Fruit fly (Drosophila melanogaster) whole organism, embryonic: ENCODE results near the gene robo3.

Experiments
- Ada2b ChIP-seq: fragments of 200-800 bp; sonication (Bioruptor generic); IDR thresholded peaks from 2 replicates; pipeline ENCODE4 v1.3.6; 2022; ENCODE audit warnings: missing biosample characterization, missing genetic modification characterization
- B-H2 ChIP-seq: fragments of 200-800 bp; sonication (Bioruptor generic); optimal IDR thresholded peaks from 2 replicates; lab custom pipeline; 2018; ENCODE audit warnings: missing biosample characterization, mild to moderate bottlenecking, missing genetic modification characterization
- CG10274 ChIP-seq: fragments of 200-800 bp; sonication (Bioruptor generic); optimal IDR thresholded peaks from 3 replicates; lab custom pipeline; 2017; ENCODE audit warnings: missing biosample characterization, mild to moderate bottlenecking, missing genetic modification characterization
- CG10543 ChIP-seq: fragments of 200-800 bp; sonication (Bioruptor generic); optimal IDR thresholded peaks from 3 replicates; lab custom pipeline; 2017; ENCODE audit warnings: missing biosample characterization, mild to moderate bottlenecking, missing genetic modification characterization, moderate library complexity
- CG11093 ChIP-seq: fragments of 200-800 bp; sonication (Bioruptor generic); IDR thresholded peaks from 3 replicates; pipeline ENCODE4 v1.3.6; 2022; ENCODE audit warnings: missing biosample characterization, missing genetic modification characterization
- CG11247 ChIP-seq: fragments of 200-800 bp; sonication (Bioruptor generic); IDR thresholded peaks from 2 replicates; pipeline ENCODE4 v1.3.6; 2022; ENCODE audit warnings: missing biosample characterization, missing genetic modification characterization
- CG11456 ChIP-seq: fragments of 200-800 bp; sonication (Bioruptor generic); IDR thresholded peaks from 3 replicates; pipeline ENCODE4 v1.3.6; 2022; ENCODE audit warnings: missing biosample characterization, missing genetic modification characterization
- CG11695 ChIP-seq: fragments of 200-800 bp; sonication (Bioruptor generic); IDR thresholded peaks from 3 replicates; pipeline ENCODE4 v1.3.6; 2022; ENCODE audit warnings: missing biosample characterization, missing genetic modification characterization
- CG12942 ChIP-seq: fragments of 200-800 bp; sonication (Bioruptor generic); optimal IDR thresholded peaks from 3 replicates; lab custom pipeline; 2016; ENCODE audit warnings: missing biosample characterization, missing genetic modification characterization
- CG17568 ChIP-seq: fragments of 200-800 bp; sonication (Bioruptor generic); optimal IDR thresholded peaks from 2 replicates; lab custom pipeline; 2018; ENCODE audit warnings: missing biosample characterization, mild to moderate bottlenecking, missing genetic modification characterization, moderate library complexity
- CG2202 ChIP-seq: fragments of 200-800 bp; sonication (Bioruptor generic); optimal IDR thresholded peaks from 2 replicates; lab custom pipeline; 2018; ENCODE audit warnings: missing biosample characterization, mild to moderate bottlenecking, missing genetic modification characterization
- CG3281 ChIP-seq: fragments of 200-800 bp; sonication (Bioruptor generic); optimal IDR thresholded peaks from 3 replicates; lab custom pipeline; 2017; ENCODE audit warnings: missing biosample characterization, mild to moderate bottlenecking, missing genetic modification characterization
- CG4707 ChIP-seq: fragments of 200-800 bp; sonication (Bioruptor generic); optimal IDR thresholded peaks from 2 replicates; lab custom pipeline; 2018; ENCODE audit warnings: missing biosample characterization, mild to moderate bottlenecking, missing genetic modification characterization, moderate library complexity
- CG4820 ChIP-seq: fragments of 200-800 bp; sonication (Bioruptor generic); optimal IDR thresholded peaks from 3 replicates; lab custom pipeline; 2016; ENCODE audit warnings: missing biosample characterization, missing genetic modification characterization
- CG7271 ChIP-seq: fragments of 200-800 bp; sonication (Bioruptor generic); optimal IDR thresholded peaks from 2 replicates; lab custom pipeline; 2018; ENCODE audit warnings: missing biosample characterization, mild to moderate bottlenecking, missing genetic modification characterization, moderate library complexity
- CG8290 ChIP-seq, 3 experiments: fragments of 200-800 bp; sonication (Bioruptor generic); optimal IDR thresholded peaks; 2 replicates each; lab custom pipeline; 2016 to 2019; ENCODE audit warnings: missing biosample characterization in 3 of 3, missing genetic modification characterization in 3 of 3, mild to moderate bottlenecking in 2 of 3, moderate library complexity in 1 of 3
- CoRest ChIP-seq: fragments of 200-800 bp; sonication (Bioruptor generic); optimal IDR thresholded peaks from 3 replicates; lab custom pipeline; 2018; ENCODE audit warnings: missing biosample characterization, mild to moderate bottlenecking, missing genetic modification characterization, moderate library complexity
- Dfd ChIP-seq, 2 experiments: fragments of >200 bp; optimal IDR thresholded peaks; 2 replicates each; lab custom pipeline; 2017; ENCODE audit warnings: missing biosample characterization in 2 of 2, missing genetic modification characterization in 2 of 2
- Dip2 ChIP-seq: fragments of 200-800 bp; sonication (Bioruptor generic); IDR thresholded peaks from 2 replicates; pipeline ENCODE4 v1.3.6; 2022; ENCODE audit warnings: missing biosample characterization, missing genetic modification characterization
- Dip3 ChIP-seq: fragments of 200-800 bp; sonication (Bioruptor generic); optimal IDR thresholded peaks from 3 replicates; lab custom pipeline; 2016; ENCODE audit warnings: missing biosample characterization, missing genetic modification characterization
- Fer1 ChIP-seq: fragments of 200-800 bp; sonication (Bioruptor generic); optimal IDR thresholded peaks from 2 replicates; lab custom pipeline; 2017; ENCODE audit warnings: missing biosample characterization, mild to moderate bottlenecking, missing genetic modification characterization
- Gsc ChIP-seq: fragments of 200-800 bp; sonication (Bioruptor generic); IDR thresholded peaks from 2 replicates; pipeline ENCODE4 v1.3.6; 2022; ENCODE audit warnings: missing biosample characterization, missing genetic modification characterization
- Hey ChIP-seq: fragments of 200-800 bp; sonication (Bioruptor generic); optimal IDR thresholded peaks from 3 replicates; lab custom pipeline; 2018; ENCODE audit warnings: missing biosample characterization, mild to moderate bottlenecking, missing genetic modification characterization
- Hmx ChIP-seq: fragments of 200-800 bp; sonication (Bioruptor generic); optimal IDR thresholded peaks from 2 replicates; lab custom pipeline; 2016; ENCODE audit warnings: missing biosample characterization, missing genetic modification characterization
- Kr ChIP-seq: fragments of 200-800 bp; sonication (Bioruptor generic); optimal IDR thresholded peaks from 2 replicates; lab custom pipeline; 2017; ENCODE audit warnings: missing biosample characterization, mild to moderate bottlenecking, missing genetic modification characterization
- Lim3 ChIP-seq: fragments of 200-800 bp; sonication (Bioruptor generic); IDR thresholded peaks from 2 replicates; pipeline ENCODE4 v1.3.6; 2022; ENCODE audit warnings: missing biosample characterization, missing genetic modification characterization
- Nf-YB ChIP-seq: fragments of 200-800 bp; sonication (Bioruptor generic); optimal IDR thresholded peaks from 3 replicates; lab custom pipeline; 2019; ENCODE audit warnings: missing biosample characterization, mild to moderate bottlenecking, missing genetic modification characterization, moderate library complexity
- Pdp1 ChIP-seq, 2 experiments: fragments of 200-800 bp; sonication (Bioruptor generic); optimal IDR thresholded peaks; 3 replicates each; lab custom pipeline; 2016; ENCODE audit warnings: missing biosample characterization in 2 of 2, missing genetic modification characterization in 2 of 2, mild to moderate bottlenecking in 1 of 2, moderate library complexity in 1 of 2
- Six4 ChIP-seq: fragments of 200-800 bp; sonication (Bioruptor generic); optimal IDR thresholded peaks from 2 replicates; lab custom pipeline; 2016; ENCODE audit warnings: missing biosample characterization, missing genetic modification characterization
- Sox102F ChIP-seq: fragments of 200-800 bp; sonication (Bioruptor generic); optimal IDR thresholded peaks from 2 replicates; lab custom pipeline; 2018; ENCODE audit warnings: missing biosample characterization, mild to moderate bottlenecking, missing genetic modification characterization, moderate library complexity
- Stat92E ChIP-seq, 3 experiments: fragments of >200 bp in 2 of 3; fragments of 200-800 bp in 1 of 3; sonication (Bioruptor generic) in 1 of 3; optimal IDR thresholded peaks; 2 replicates each; lab custom pipeline; 2017 to 2019; ENCODE audit warnings: missing biosample characterization in 3 of 3, missing genetic modification characterization in 3 of 3, mild to moderate bottlenecking in 1 of 3, moderate library complexity in 1 of 3
- Taf1 ChIP-seq: fragments of 200-800 bp; sonication (Bioruptor generic); IDR thresholded peaks from 2 replicates; pipeline ENCODE4 v1.3.6; 2022; ENCODE audit warnings: missing biosample characterization, missing genetic modification characterization
- YL-1 ChIP-seq: fragments of 200-800 bp; sonication (Bioruptor generic); optimal IDR thresholded peaks from 3 replicates; lab custom pipeline; 2017; ENCODE audit warnings: missing biosample characterization, mild to moderate bottlenecking, missing genetic modification characterization
- amos ChIP-seq: fragments of 200-800 bp; sonication (Bioruptor generic); IDR thresholded peaks from 2 replicates; pipeline ENCODE4 v1.3.6; 2022; ENCODE audit warnings: missing biosample characterization, missing genetic modification characterization; ENCODE audit not compliant: partially characterized antibody
- cwo ChIP-seq: fragments of 200-800 bp; sonication (Bioruptor generic); optimal IDR thresholded peaks from 3 replicates; lab custom pipeline; 2017; ENCODE audit warnings: missing biosample characterization, missing genetic modification characterization, mild to moderate bottlenecking, moderate library complexity, missing genetic modification reagents
- dan ChIP-seq: fragments of 200-800 bp; sonication (Bioruptor generic); IDR thresholded peaks from 2 replicates; pipeline ENCODE4 v1.3.6; 2022; ENCODE audit warnings: missing biosample characterization, missing genetic modification characterization
- ftz-f1 ChIP-seq: fragments of 200-800 bp; sonication (Bioruptor generic); optimal IDR thresholded peaks from 2 replicates; lab custom pipeline; 2016; ENCODE audit warnings: missing biosample characterization, missing genetic modification characterization
- gce ChIP-seq: fragments of 200-800 bp; sonication (Bioruptor generic); IDR thresholded peaks from 3 replicates; pipeline ENCODE4 v1.3.6; 2022; ENCODE audit warnings: missing biosample characterization, missing genetic modification characterization
- ind ChIP-seq: fragments of 200-800 bp; sonication (Bioruptor generic); optimal IDR thresholded peaks from 3 replicates; lab custom pipeline; 2016; ENCODE audit warnings: missing biosample characterization, missing genetic modification characterization
- nerfin-2 ChIP-seq: fragments of 200-800 bp; sonication (Bioruptor generic); IDR thresholded peaks from 2 replicates; pipeline ENCODE4 v1.3.6; 2022; ENCODE audit warnings: missing biosample characterization, missing genetic modification characterization; ENCODE audit not compliant: partially characterized antibody
- pum ChIP-seq: fragments of 200-800 bp; sonication (Bioruptor generic); optimal IDR thresholded peaks from 2 replicates; lab custom pipeline; 2016; ENCODE audit warnings: missing biosample characterization, missing genetic modification characterization
- rib ChIP-seq: fragments of 200-800 bp; sonication (Bioruptor generic); IDR thresholded peaks from 2 replicates; pipeline ENCODE4 v1.3.6; 2022; ENCODE audit warnings: missing biosample characterization, missing genetic modification characterization
- sd ChIP-seq: fragments of 200-800 bp; sonication (Bioruptor generic); optimal IDR thresholded peaks from 3 replicates; lab custom pipeline; 2018; ENCODE audit warnings: missing biosample characterization, mild to moderate bottlenecking, missing genetic modification characterization, moderate library complexity
- seq ChIP-seq: fragments of 200-800 bp; sonication (Bioruptor generic); IDR thresholded peaks from 2 replicates; pipeline ENCODE4 v1.3.6; 2022; ENCODE audit warnings: missing biosample characterization, missing genetic modification characterization
- sisA ChIP-seq: fragments of 200-800 bp; sonication (Bioruptor generic); IDR thresholded peaks from 2 replicates; pipeline ENCODE4 v1.3.6; 2022; ENCODE audit warnings: missing biosample characterization, missing genetic modification characterization
- sqz ChIP-seq: fragments of 200-800 bp; sonication (Bioruptor generic); optimal IDR thresholded peaks from 3 replicates; lab custom pipeline; 2018; ENCODE audit warnings: missing biosample characterization, mild to moderate bottlenecking, missing genetic modification characterization
- sr ChIP-seq: fragments of 200-800 bp; sonication (Bioruptor generic); IDR thresholded peaks from 3 replicates; pipeline ENCODE4 v1.3.6; 2022; ENCODE audit warnings: missing biosample characterization, missing genetic modification characterization
- tin ChIP-seq: fragments of 200-800 bp; sonication (Bioruptor generic); optimal IDR thresholded peaks from 3 replicates; lab custom pipeline; 2016; ENCODE audit warnings: missing biosample characterization, missing genetic modification characterization
- twi ChIP-seq: fragments of 200-800 bp; optimal IDR thresholded peaks from 2 replicates; lab custom pipeline; 2019; ENCODE audit warnings: missing biosample characterization, mild to moderate bottlenecking, missing genetic modification characterization, moderate library complexity
- wdn ChIP-seq: fragments of 200-800 bp; sonication (Bioruptor generic); IDR thresholded peaks from 2 replicates; pipeline ENCODE4 v1.3.6; 2022; ENCODE audit warnings: missing biosample characterization, missing genetic modification characterization
- z ChIP-seq: fragments of 200-800 bp; sonication (Bioruptor generic); IDR thresholded peaks from 3 replicates; pipeline ENCODE4 v1.3.6; 2022; ENCODE audit warnings: missing biosample characterization, missing genetic modification characterization

Gene robo3

DNA sequence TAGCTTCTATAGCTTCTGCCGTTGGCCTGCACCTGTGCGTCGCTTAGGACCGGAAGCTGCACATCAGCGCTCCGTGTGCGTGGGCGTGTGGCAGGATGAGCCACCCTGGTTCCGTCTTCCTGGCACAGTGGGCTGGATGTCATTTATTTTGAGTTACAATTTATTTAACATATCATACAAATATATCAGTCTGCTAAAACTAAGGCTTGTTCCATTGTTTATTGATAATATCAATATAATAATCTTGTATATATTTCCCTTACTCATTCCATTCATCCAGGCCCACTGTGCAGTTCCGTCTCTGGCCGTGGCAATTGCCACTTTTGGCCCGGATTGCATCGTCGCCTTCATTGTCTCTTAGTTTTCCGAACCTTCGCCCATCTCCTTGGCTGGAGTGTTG, 41.8 kb upstream of the robo3 start (continued):
- TF ChIP-seq tin (GFP tag; lab: Kevin White, UChicago) = peak; percentile 23
- TF ChIP-seq ind = peak; percentile 22
- TF ChIP-seq Hey (tag; lab: Kevin White, UChicago) = no peak
- no peak for TF ChIP-seq nerfin-2 (GFP tag; lab: Robert Waterston, UW)
- TF ChIP-seq Dfd (GFP tag; optimal IDR thresholded peaks at IDR 0.05; lab: Kevin White, UChicago) = no peak
- TF ChIP-seq Kr = no peak
- peak; percentile 22 for TF ChIP-seq CG3281 (GFP tag; lab: Kevin White, UChicago)
- TF ChIP-seq CG2202 (tag; lab: Kevin White, UChicago) = no peak
- no peak for TF ChIP-seq Nf-YB (GFP tag; lab: Kevin White, UChicago)
- 0 out of 3 replicates have a peak, but pooled peaks have one; percentile 41 for TF ChIP-seq CG11695
- TF ChIP-seq sqz (GFP tag; lab: Kevin White, UChicago) = no peak
- TF ChIP-seq Stat92E (GFP tag; optimal IDR thresholded peaks at IDR 0.05; lab: Kevin White, UChicago) = no peak
- peak; percentile 59 for TF ChIP-seq Fer1 (GFP tag; lab: Kevin White, UChicago)
- TF ChIP-seq sr (GFP tag; lab: Robert Waterston, UW) = no peak
- no peak for TF ChIP-seq CG12942
- TF ChIP-seq Hmx (GFP tag; lab: Kevin White, UChicago) = no peak
- no peak for TF ChIP-seq amos (GFP tag; lab: Robert Waterston, UW)
- peak; percentile 62 for TF ChIP-seq Sox102F
- peak; percentile 26 for TF ChIP-seq Six4 (GFP tag; lab: Kevin White, UChicago)
- no peak for TF ChIP-seq dan
- peak; percentile 32 for TF ChIP-seq cwo (GFP tag; lab: Kevin White, UChicago)
- 0 out of 2 replicates have a peak, but pooled peaks have one; percentile 16 for TF ChIP-seq Gsc (GFP tag; lab: Robert Waterston, UW)
- TF ChIP-seq wdn = 0 out of 2 replicates have a peak, but pooled peaks have one; percentile 25
- TF ChIP-seq CG11456 (GFP tag; lab: Robert Waterston, UW) = no peak
- TF ChIP-seq CG7271 = no peak
- TF ChIP-seq YL-1 (GFP tag; lab: Kevin White, UChicago) = no peak
- no peak for TF ChIP-seq Dip2 (GFP tag; lab: Robert Waterston, UW)
- TF ChIP-seq Dip3 (GFP tag; lab: Kevin White, UChicago) = no peak
- no peak for TF ChIP-seq sd
- no peak for TF ChIP-seq pum (GFP tag; lab: Kevin White, UChicago)
- peak; percentile 29; the same call in 1 of the 2 replicates for TF ChIP-seq seq
- TF ChIP-seq CG10274 (GFP tag; lab: Kevin White, UChicago) = no peak
- no peak for TF ChIP-seq B-H2 (GFP tag; lab: Kevin White, UChicago)
- no peak for TF ChIP-seq ftz-f1
- no peak for TF ChIP-seq CG8290 (GFP tag; optimal IDR thresholded peaks at IDR 0.05; lab: Kevin White, UChicago)
- TF ChIP-seq CG8290 (tag; optimal IDR thresholded peaks at IDR 0.05; lab: Kevin White, UChicago) = peak in 1 of 2 experiments; percentile 11
- TF ChIP-seq CG11093 = no peak
- no peak for TF ChIP-seq Taf1 (GFP tag; lab: Robert Waterston, UW)
- no peak for TF ChIP-seq CG17568
- no peak for TF ChIP-seq twi (tag; lab: Kevin White, UChicago)
- TF ChIP-seq gce (GFP tag; lab: Robert Waterston, UW) = 0 out of 3 replicates have a peak, but pooled peaks have one; percentile 44
- no peak for TF ChIP-seq CG10543
- TF ChIP-seq Lim3 (GFP tag; lab: Robert Waterston, UW) = no peak
- TF ChIP-seq sisA (GFP tag; lab: Robert Waterston, UW) = peak; percentile 53
- TF ChIP-seq z (GFP tag; lab: Robert Waterston, UW) = no peak
- no peak for TF ChIP-seq rib
- TF ChIP-seq Ada2b (GFP tag; lab: Robert Waterston, UW) = peak; percentile 61
- TF ChIP-seq Pdp1 (GFP tag; optimal IDR thresholded peaks at IDR 0.05; lab: Kevin White, UChicago) = no peak
- TF ChIP-seq CoRest = peak; percentile 32
- TF ChIP-seq CG4820 (GFP tag; lab: Kevin White, UChicago) = peak; percentile 31
- TF ChIP-seq CG11247 = peak; percentile 42; the same call in 1 of the 2 replicates
- no peak for TF ChIP-seq CG4707 (GFP tag; lab: Kevin White, UChicago)
